Fruit fly (Drosophila melanogaster) whole organism, pupa: ENCODE data around the gene CG14304.

Source experiments
- CG10348 ChIP-seq: fragments of 200-800 bp; sonication (Bioruptor generic); IDR thresholded peaks from 2 replicates; pipeline ENCODE4 v1.3.6; 2022; ENCODE audit warnings: missing biosample characterization, missing genetic modification characterization
- CG12605 ChIP-seq: fragments of 200-800 bp; sonication (Bioruptor generic); IDR thresholded peaks from 2 replicates; pipeline ENCODE4 v1.3.6; 2022; ENCODE audit warnings: missing biosample characterization, missing genetic modification characterization
- CG13204 ChIP-seq: fragments of 200-800 bp; sonication (Bioruptor generic); optimal IDR thresholded peaks from 2 replicates; lab custom pipeline; 2018; ENCODE audit warnings: missing biosample characterization, mild to moderate bottlenecking, missing genetic modification characterization, moderate library complexity
- CG14655 ChIP-seq: fragments of 200-800 bp; sonication (Bioruptor generic); optimal IDR thresholded peaks from 3 replicates; lab custom pipeline; 2017; ENCODE audit warnings: mild to moderate bottlenecking, missing biosample characterization, missing genetic modification reagents, missing genetic modification characterization
- CG15710 ChIP-seq: fragments of 200-800 bp; sonication (Bioruptor generic); optimal IDR thresholded peaks from 2 replicates; lab custom pipeline; 2018; ENCODE audit warnings: missing biosample characterization, mild to moderate bottlenecking, missing genetic modification characterization, moderate library complexity
- CG17806 ChIP-seq: fragments of 200-800 bp; sonication (Bioruptor generic); optimal IDR thresholded peaks from 2 replicates; lab custom pipeline; 2018; ENCODE audit warnings: missing biosample characterization, mild to moderate bottlenecking, missing genetic modification characterization, moderate library complexity
- CG32121 ChIP-seq: fragments of 200-800 bp; sonication (Bioruptor generic); IDR thresholded peaks from 2 replicates; pipeline ENCODE4 v1.3.6; 2022; ENCODE audit warnings: missing biosample characterization, missing genetic modification characterization
- CG34367 ChIP-seq: fragments of 200-800 bp; sonication (Bioruptor generic); optimal IDR thresholded peaks from 2 replicates; lab custom pipeline; 2018; ENCODE audit warnings: missing biosample characterization, mild to moderate bottlenecking, missing genetic modification characterization
- CG4496 ChIP-seq: fragments of 200-800 bp; sonication (Bioruptor generic); IDR thresholded peaks from 3 replicates; pipeline ENCODE4 v1.3.6; 2022; ENCODE audit warnings: missing biosample characterization, missing genetic modification characterization
- CG8159 ChIP-seq: fragments of 200-800 bp; sonication (Bioruptor generic); optimal IDR thresholded peaks from 3 replicates; lab custom pipeline; 2018; ENCODE audit warnings: missing biosample characterization, mild to moderate bottlenecking, missing genetic modification characterization, moderate library complexity
- CG8301 ChIP-seq: fragments of 200-800 bp; sonication (Bioruptor generic); optimal IDR thresholded peaks from 2 replicates; lab custom pipeline; 2018; ENCODE audit warnings: missing biosample characterization, mild to moderate bottlenecking, missing genetic modification characterization
- CG9948 ChIP-seq: fragments of 200-800 bp; sonication (Bioruptor generic); optimal IDR thresholded peaks from 2 replicates; lab custom pipeline; 2018; ENCODE audit warnings: missing biosample characterization, mild to moderate bottlenecking, missing genetic modification characterization, moderate library complexity
- D1 ChIP-seq: fragments of 200-800 bp; sonication (Bioruptor generic); optimal IDR thresholded peaks from 2 replicates; lab custom pipeline; 2018; ENCODE audit warnings: missing biosample characterization, mild to moderate bottlenecking, missing genetic modification characterization, moderate library complexity
- EcR ChIP-seq: fragments of 200-800 bp; sonication (Bioruptor generic); optimal IDR thresholded peaks from 3 replicates; lab custom pipeline; 2019; ENCODE audit warnings: missing biosample characterization, missing genetic modification characterization, mild to moderate bottlenecking, moderate library complexity, missing genetic modification reagents
- Ets98B ChIP-seq: fragments of 200-800 bp; sonication (Bioruptor generic); IDR thresholded peaks from 2 replicates; pipeline ENCODE4 v1.3.6; 2022; ENCODE audit warnings: missing biosample characterization, missing genetic modification characterization
- Pif1A ChIP-seq: fragments of 200-800 bp; sonication (Bioruptor generic); optimal IDR thresholded peaks from 3 replicates; lab custom pipeline; 2016; ENCODE audit warnings: missing biosample characterization, missing genetic modification characterization
- Pif1B ChIP-seq: fragments of 200-800 bp; sonication (Bioruptor generic); optimal IDR thresholded peaks from 3 replicates; lab custom pipeline; 2016; ENCODE audit warnings: missing biosample characterization, missing genetic modification characterization
- Snoo ChIP-seq: fragments of 200-800 bp; sonication (Bioruptor generic); optimal IDR thresholded peaks from 3 replicates; lab custom pipeline; 2017; ENCODE audit warnings: missing biosample characterization, mild to moderate bottlenecking, missing genetic modification characterization, inconsistent platforms
- fd96Ca ChIP-seq: fragments of 200-800 bp; sonication (Bioruptor generic); IDR thresholded peaks from 3 replicates; pipeline ENCODE4 v1.3.6; 2022; ENCODE audit warnings: missing biosample characterization, missing genetic modification characterization
- gl ChIP-seq: fragments of 200-800 bp; sonication (Bioruptor generic); optimal IDR thresholded peaks from 2 replicates; lab custom pipeline; 2018; ENCODE audit warnings: missing biosample characterization, mild to moderate bottlenecking, missing genetic modification characterization
- rn ChIP-seq: fragments of 200-800 bp; sonication (Bioruptor generic); IDR thresholded peaks from 2 replicates; pipeline ENCODE4 v1.3.6; 2022; ENCODE audit warnings: missing biosample characterization, missing genetic modification characterization

CG14304 gene

dm6 chr3R:18585259-18585858 is 35.8 kb downstream of the CG14304 start:
- TF ChIP-seq gl (tag; lab: Kevin White, UChicago) (no peak), CG34367 (tag; lab: Kevin White, UChicago) (no peak), D1 (no peak), Snoo (tag; lab: Kevin White, UChicago) (no peak), CG32121 (GFP tag; lab: Robert Waterston, UW) (peak; percentile 64; the same call in 1 of the 2 replicates), Pif1A (GFP tag; lab: Kevin White, UChicago) (no peak), Ets98B (GFP tag; lab: Robert Waterston, UW) (peak; percentile 48; the same call in 1 of the 2 replicates), CG4496 (GFP tag; lab: Robert Waterston, UW) (peak; percentile 58), Pif1B (GFP tag; lab: Kevin White, UChicago) (peak; percentile 61), CG9948 (no peak), CG8301 (tag; lab: Kevin White, UChicago) (no peak), rn (GFP tag; lab: Robert Waterston, UW) (no peak), CG14655 (GFP tag; lab: Kevin White, UChicago) (no peak), CG8159 (tag; lab: Kevin White, UChicago) (peak; percentile 13), EcR (GFP tag; lab: Kevin White, UChicago) (peak; percentile 98), CG15710 (no peak), CG17806 (tag; lab: Kevin White, UChicago) (peak; percentile 25), CG10348 (GFP tag; lab: Robert Waterston, UW) (no peak), CG12605 (peak; percentile 76), fd96Ca (GFP tag; lab: Robert Waterston, UW) (peak; percentile 23; the same call in 1 of the 3 replicates), CG13204 (no peak)

dm6 chr3R:18584546-18584935 is 36.6 kb downstream of the CG14304 start:
- TF ChIP-seq CG10348 (GFP tag; lab: Robert Waterston, UW) (no peak), rn (GFP tag; lab: Robert Waterston, UW) (no peak), Pif1B (GFP tag; lab: Kevin White, UChicago) (no peak), fd96Ca (GFP tag; lab: Robert Waterston, UW) (no peak), Ets98B (GFP tag; lab: Robert Waterston, UW) (no peak), CG13204 (no peak), EcR (GFP tag; lab: Kevin White, UChicago) (no peak)

dm6 chr3R:18583881-18584545 is 37.1 kb downstream of the CG14304 start:
- peak; percentile 92 for TF ChIP-seq Ets98B (GFP tag; lab: Robert Waterston, UW)
- TF ChIP-seq Pif1B (GFP tag; lab: Kevin White, UChicago) = peak; percentile 90
- TF ChIP-seq Pif1A (GFP tag; lab: Kevin White, UChicago) = peak; percentile 91
- peak; percentile 58 for TF ChIP-seq CG10348 (GFP tag; lab: Robert Waterston, UW)
- TF ChIP-seq CG13204 = peak; percentile 57
- peak; percentile 84 for TF ChIP-seq CG34367 (tag; lab: Kevin White, UChicago)
- TF ChIP-seq CG32121 (GFP tag; lab: Robert Waterston, UW) = peak; percentile 88
- peak; percentile 75 for TF ChIP-seq rn (GFP tag; lab: Robert Waterston, UW)
- TF ChIP-seq Snoo (tag; lab: Kevin White, UChicago) = peak; percentile 63
- TF ChIP-seq D1 = peak; percentile 46
- peak; percentile 74 for TF ChIP-seq CG12605
- peak; percentile 85 for TF ChIP-seq EcR (GFP tag; lab: Kevin White, UChicago)
- TF ChIP-seq CG14655 (GFP tag; lab: Kevin White, UChicago) = peak; percentile 94
- peak; percentile 92 for TF ChIP-seq CG8159 (tag; lab: Kevin White, UChicago)
- peak; percentile 97 for TF ChIP-seq fd96Ca (GFP tag; lab: Robert Waterston, UW)
- peak; percentile 89 for TF ChIP-seq CG15710
- peak; percentile 93 for TF ChIP-seq CG4496 (GFP tag; lab: Robert Waterston, UW)
- peak; percentile 92 for TF ChIP-seq CG9948
- peak; percentile 76 for TF ChIP-seq gl (tag; lab: Kevin White, UChicago)
- peak; percentile 92 for TF ChIP-seq CG8301 (tag; lab: Kevin White, UChicago)
- TF ChIP-seq CG17806 (tag; lab: Kevin White, UChicago) = peak; percentile 90
- TF ChIP-seq, all 21 proteins: peak for 21

dm6 chr3R:18582236-18582635 is 38.9 kb downstream of the CG14304 start:
- TF ChIP-seq D1 (no peak), fd96Ca (GFP tag; lab: Robert Waterston, UW) (no peak), CG10348 (GFP tag; lab: Robert Waterston, UW) (no peak), CG32121 (GFP tag; lab: Robert Waterston, UW) (no peak), CG17806 (tag; lab: Kevin White, UChicago) (no peak), CG34367 (tag; lab: Kevin White, UChicago) (no peak), CG15710 (no peak), rn (GFP tag; lab: Robert Waterston, UW) (no peak), CG4496 (GFP tag; lab: Robert Waterston, UW) (no peak), CG14655 (GFP tag; lab: Kevin White, UChicago) (no peak), CG9948 (no peak), Pif1A (GFP tag; lab: Kevin White, UChicago) (peak; percentile 2), EcR (GFP tag; lab: Kevin White, UChicago) (peak; percentile 62), CG12605 (no peak), gl (tag; lab: Kevin White, UChicago) (peak; percentile 6), CG8301 (tag; lab: Kevin White, UChicago) (no peak), Pif1B (GFP tag; lab: Kevin White, UChicago) (no peak), Snoo (tag; lab: Kevin White, UChicago) (no peak), CG8159 (tag; lab: Kevin White, UChicago) (no peak), Ets98B (GFP tag; lab: Robert Waterston, UW) (peak; percentile 21; the same call in 1 of the 2 replicates), CG13204 (no peak)
